Worm (Caenorhabditis elegans) whole organism, L4 larva: Measurements from ENCODE around the gene R03H10.7.

Experiments
- aly-2 ChIP-seq: sonication (generic microtip); optimal IDR thresholded peaks from 2 replicates; lab custom pipeline; 2018; ENCODE audit warnings: missing biosample characterization, missing genetic modification characterization
- ama-1 ChIP-seq: fragments of 150-350 bp; optimal IDR thresholded peaks from 2 replicates; lab custom pipeline; 2014; ENCODE audit warnings: inconsistent platforms, mixed read lengths
- arid-1 ChIP-seq: fragments of 200-800 bp; sonication (Bioruptor generic); conservative IDR thresholded peaks from 2 replicates; pipeline ENCODE4 v1.3.6; 2022; ENCODE audit warnings: missing genetic modification reagents, missing genetic modification characterization, missing compliant biosample characterization
- fos-1 ChIP-seq: fragments of 150-350 bp; optimal IDR thresholded peaks from 2 replicates; lab custom pipeline; 2014; ENCODE audit warnings: missing biosample characterization, missing genetic modification characterization
- lin-38 ChIP-seq: fragments of 200-800 bp; sonication (Bioruptor generic); IDR thresholded peaks from 2 replicates; pipeline ENCODE4 v1.3.6; 2022; ENCODE audit warnings: missing genetic modification reagents, missing genetic modification characterization, missing compliant biosample characterization
- lsy-2 ChIP-seq, 2 experiments: fragments of 150-350 bp in 1 of 2; sonication (generic microtip) in 1 of 2; optimal IDR thresholded peaks; 2 replicates each; lab custom pipeline; 2014 to 2017; ENCODE audit warnings: missing biosample characterization in 2 of 2, missing genetic modification characterization in 2 of 2
- mxl-3 ChIP-seq: fragments of 200-800 bp; sonication (Bioruptor generic); optimal IDR thresholded peaks from 2 replicates; lab custom pipeline; 2018; ENCODE audit warnings: mild to moderate bottlenecking, missing genetic modification characterization, missing compliant biosample characterization
- nhr-25 ChIP-seq: sonication (generic microtip); optimal IDR thresholded peaks from 2 replicates; lab custom pipeline; 2017; ENCODE audit warnings: missing genetic modification characterization, mild to moderate bottlenecking, missing compliant biosample characterization, antibody characterized with exemption, moderate library complexity, borderline replicate concordance; ENCODE audit not compliant: insufficient read depth
- nhr-76 ChIP-seq: fragments of 150-350 bp; optimal IDR thresholded peaks from 2 replicates; lab custom pipeline; 2014; ENCODE audit warnings: missing biosample characterization, missing genetic modification characterization
- pqm-1 ChIP-seq: sonication (generic microtip); optimal IDR thresholded peaks from 2 replicates; lab custom pipeline; 2017; ENCODE audit warnings: missing biosample characterization, missing genetic modification characterization
- snpc-4 ChIP-seq: fragments of 150-350 bp; optimal IDR thresholded peaks from 2 replicates; lab custom pipeline; 2014; ENCODE audit warnings: missing biosample characterization, missing genetic modification characterization
- spr-3 ChIP-seq: fragments of 200-800 bp; sonication (Bioruptor generic); optimal IDR thresholded peaks from 2 replicates; lab custom pipeline; 2018; ENCODE audit warnings: mild to moderate bottlenecking, missing genetic modification characterization, missing compliant biosample characterization
- zag-1 ChIP-seq: fragments of 150-350 bp; optimal IDR thresholded peaks from 2 replicates; lab custom pipeline; 2014; ENCODE audit warnings: missing biosample characterization, missing genetic modification characterization
- zip-11 ChIP-seq: fragments of 200-800 bp; sonication (Bioruptor generic); IDR thresholded peaks from 2 replicates; pipeline ENCODE4 v1.3.6; 2022; ENCODE audit warnings: missing genetic modification characterization, missing compliant biosample characterization

- TF ChIP-seq spr-3 (GFP tag; lab: Kevin White, UChicago) (no peak), zag-1 (tag; lab: Kevin White, UChicago) (no peak), ama-1 (no peak), nhr-25 (tag; lab: Kevin White, UChicago) (no peak), lsy-2 (tag; optimal IDR thresholded peaks at IDR 0.05; lab: Kevin White, UChicago) (no peak), arid-1 (no peak), lin-38 (GFP tag; lab: Robert Waterston, UW) (no peak), pqm-1 (tag; lab: Kevin White, UChicago) (no peak), mxl-3 (no peak), fos-1 (no peak), nhr-76 (no peak), aly-2 (no peak), snpc-4 (tag; lab: Kevin White, UChicago) (no peak), zip-11 (no peak)
Measured at ce11 chrII:4179897-4180296, 1.2 kb upstream of the R03H10.7 start, which contains the start of gene R03H10.1.
